Worm (Caenorhabditis elegans): ENCODE data around the gene F35C11.6.

Gene F35C11.6

DNA sequence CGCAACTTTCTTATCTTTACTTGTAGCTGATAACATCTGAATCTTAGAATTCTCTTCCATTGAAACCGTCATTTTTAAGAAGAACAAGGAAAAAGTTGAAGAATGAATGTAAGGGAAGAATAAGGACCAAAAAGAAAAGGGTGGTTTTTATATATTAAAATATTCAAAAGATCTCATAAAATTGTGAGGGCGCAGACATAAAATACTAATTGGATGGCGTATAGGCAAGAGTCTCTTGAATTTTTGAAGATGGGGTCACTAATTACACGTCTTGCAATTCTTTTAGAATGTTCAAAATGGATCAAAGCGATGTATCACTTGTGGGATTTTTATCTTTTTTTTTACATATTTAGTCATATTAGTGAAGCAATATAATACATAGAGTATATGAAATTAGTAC, 46.3 kb downstream of the F35C11.6 start, which contains the start of gene twk-3:
Gene twk-3, minus strand, starts transcription at position 101 of the 400 bp plus-strand sequence.
- no peak for TF ChIP-seq F49E8.2 (tag; optimal IDR thresholded peaks at IDR 0.05; ENCODE audit: insufficient read depth)
- no peak for TF ChIP-seq lin-26 (GFP tag; IDR thresholded peaks at IDR 0.05)
- no peak for TF ChIP-seq lin-35 (GFP tag; optimal IDR thresholded peaks at IDR 0.05)
- TF ChIP-seq cebp-1 (GFP tag; IDR thresholded peaks at IDR 0.05): no peak
- TF ChIP-seq cebp-1 (tag; optimal IDR thresholded peaks at IDR 0.05): no peak
- no peak for TF ChIP-seq T07F8.4 (tag; optimal IDR thresholded peaks at IDR 0.05)
- no peak for TF ChIP-seq nhr-27 (tag; optimal IDR thresholded peaks at IDR 0.05)
- TF ChIP-seq B0261.1 (tag; optimal IDR thresholded peaks at IDR 0.05): no peak
- no peak for TF ChIP-seq dpl-1 (GFP tag; optimal IDR thresholded peaks at IDR 0.05)
- TF ChIP-seq unc-62 (GFP tag; optimal IDR thresholded peaks at IDR 0.05): no peak
- no peak for TF ChIP-seq ceh-79 (tag; optimal IDR thresholded peaks at IDR 0.05)

DNA sequence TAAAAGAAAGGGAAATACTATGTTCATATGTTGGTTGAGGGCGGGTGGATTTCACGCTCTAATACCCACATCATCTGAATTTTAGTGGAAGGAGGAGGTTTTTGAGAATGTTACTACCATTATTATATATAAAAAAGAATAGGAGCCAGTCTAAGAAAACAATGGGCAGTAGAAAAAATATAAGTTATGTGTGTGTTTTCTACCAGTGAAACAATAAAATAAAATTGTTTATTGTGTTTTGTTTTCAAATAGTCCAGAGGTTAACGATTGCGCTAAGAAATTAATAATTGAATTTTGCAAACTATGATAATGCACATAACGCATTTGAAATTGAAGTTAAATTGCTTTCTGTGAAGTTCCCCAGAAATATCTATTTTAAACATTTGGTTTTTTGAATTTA, 49.5 kb downstream of the F35C11.6 start, which contains the start of gene M110.8:
Gene M110.8, minus strand, starts transcription at position 101 of the 400 bp plus-strand sequence.
- TF ChIP-seq efl-1 (GFP tag; optimal IDR thresholded peaks at IDR 0.05) (no peak), K11D2.4 (GFP tag; IDR thresholded peaks at IDR 0.05) (no peak), attf-6 (GFP tag; IDR thresholded peaks at IDR 0.05) (no peak), bed-2 (GFP tag; IDR thresholded peaks at IDR 0.05) (no peak), dpff-1 (tag; optimal IDR thresholded peaks at IDR 0.05) (no peak)

All from whole organism, young adult.